Worm (Caenorhabditis elegans): Measurements from ENCODE around the gene F44D12.6.

DNA sequence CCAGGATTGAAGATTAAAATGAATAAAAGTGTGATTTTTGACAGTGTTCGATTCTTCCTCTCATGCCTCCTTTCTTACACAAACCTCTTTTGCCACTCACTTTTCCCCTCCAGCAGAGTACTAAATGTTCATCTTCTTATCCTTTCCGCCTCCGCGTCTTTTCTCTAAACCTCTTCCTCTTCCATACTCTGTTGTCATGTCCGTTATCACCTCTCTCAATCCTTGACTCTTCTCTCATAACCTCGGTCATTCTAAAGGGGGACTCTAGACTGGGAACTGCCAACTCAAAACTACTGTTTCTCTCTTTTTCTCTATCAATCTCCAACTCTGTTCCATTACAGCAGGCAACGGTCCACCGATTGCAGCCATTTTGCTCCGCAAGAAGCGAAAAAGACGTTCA is 15.1 kb downstream of the F44D12.6 start:
- TF ChIP-seq nhr-25 (tag; optimal IDR thresholded peaks at IDR 0.05; ENCODE audit: borderline replicate concordance, insufficient read depth): no peak
- no peak for TF ChIP-seq aha-1 (tag)
- TF ChIP-seq ceh-28 (tag; optimal IDR thresholded peaks at IDR 0.05): no peak
- no peak for TF ChIP-seq nhr-76 (tag; optimal IDR thresholded peaks at IDR 0.05)
- TF ChIP-seq nhr-77 (tag; optimal IDR thresholded peaks at IDR 0.05): no peak
- no peak for TF ChIP-seq egl-27 (tag; optimal IDR thresholded peaks at IDR 0.05)
- no peak for TF ChIP-seq nhr-237 (tag; optimal IDR thresholded peaks at IDR 0.05)
- TF ChIP-seq lin-39 (tag; optimal IDR thresholded peaks at IDR 0.05): no peak

Measured in whole organism, L4 larva.